Worm (Caenorhabditis elegans) whole organism, L3 larva: ENCODE measurements around the gene lmp-1.

Experiments used
- R02D3.7 ChIP-seq: fragments of 150-350 bp; optimal IDR thresholded peaks from 2 replicates; lab custom pipeline; 2014; ENCODE audit warnings: missing biosample characterization, missing genetic modification characterization
- jun-1 ChIP-seq: fragments of 150-350 bp; optimal IDR thresholded peaks from 2 replicates; lab custom pipeline; 2014; ENCODE audit warnings: missing biosample characterization, missing genetic modification reagents, missing genetic modification characterization
- lin-39 ChIP-seq: fragments of 150-350 bp; optimal IDR thresholded peaks from 2 replicates; lab custom pipeline; 2018; ENCODE audit warnings: missing biosample characterization, missing genetic modification reagents, missing genetic modification characterization
- mml-1 ChIP-seq: fragments of 150-350 bp; sonication (generic microtip); optimal IDR thresholded peaks from 3 replicates; lab custom pipeline; 2014; ENCODE audit warnings: missing biosample characterization, missing genetic modification characterization
- pha-4 ChIP-seq: fragments of 150-350 bp; optimal IDR thresholded peaks from 2 replicates; lab custom pipeline; 2014; ENCODE audit warnings: missing biosample characterization, missing genetic modification reagents, missing genetic modification characterization

ce11 chrX:6382930-6383329 lies 5.4 kb upstream of the lmp-1 start:
- TF ChIP-seq jun-1 (tag; lab: Kevin White, UChicago) (no peak), lin-39 (no peak), R02D3.7 (no peak), pha-4 (tag; lab: Kevin White, UChicago) (no peak), mml-1 (tag; lab: Kevin White, UChicago) (no peak)
